Worm (Caenorhabditis elegans) whole organism, young adult: ENCODE results near the gene glb-3.
A peak's percentile ranks its signal among the peaks of the same experiment; 100 is the strongest.

ENCODE experiments used
- D2030.7 ChIP-seq: fragments of 200-800 bp; sonication (Bioruptor generic); IDR thresholded peaks from 2 replicates; pipeline ENCODE4 v1.3.6; 2022; ENCODE audit warnings: missing genetic modification reagents, missing genetic modification characterization, missing compliant biosample characterization
- F23B12.7 ChIP-seq: sonication (generic microtip); optimal IDR thresholded peaks from 2 replicates; lab custom pipeline; 2017; ENCODE audit warnings: missing genetic modification characterization, mild to moderate bottlenecking, missing compliant biosample characterization, antibody characterized with exemption, moderate library complexity; ENCODE audit not compliant: insufficient read depth
- F37B4.10 ChIP-seq: fragments of 200-800 bp; sonication (Bioruptor generic); IDR thresholded peaks from 2 replicates; pipeline ENCODE4 v1.3.6; 2022; ENCODE audit warnings: missing genetic modification characterization, missing compliant biosample characterization
- F39B2.1 ChIP-seq: fragments of 200-800 bp; sonication (Bioruptor generic); IDR thresholded peaks from 2 replicates; pipeline ENCODE4 v1.3.6; 2022; ENCODE audit warnings: missing genetic modification reagents, missing genetic modification characterization, missing compliant biosample characterization
- F52B5.7 ChIP-seq: sonication (generic microtip); optimal IDR thresholded peaks from 2 replicates; lab custom pipeline; 2016; ENCODE audit warnings: mild to moderate bottlenecking, missing genetic modification characterization, missing compliant biosample characterization
- F55B11.4 ChIP-seq: sonication (generic microtip); optimal IDR thresholded peaks from 2 replicates; lab custom pipeline; 2016; ENCODE audit warnings: missing compliant biosample characterization, missing genetic modification characterization, borderline replicate concordance; ENCODE audit not compliant: insufficient read depth
- K11D2.4 ChIP-seq: fragments of 200-800 bp; sonication (Bioruptor generic); IDR thresholded peaks from 2 replicates; pipeline ENCODE4 v1.3.6; 2022; ENCODE audit warnings: missing genetic modification reagents, missing genetic modification characterization, missing compliant biosample characterization
- T07F8.4 ChIP-seq: sonication (generic microtip); optimal IDR thresholded peaks from 2 replicates; lab custom pipeline; 2016; ENCODE audit warnings: mild to moderate bottlenecking, missing genetic modification characterization, moderate library complexity, missing compliant biosample characterization
- Y53G8AR.9 ChIP-seq: fragments of 200-800 bp; sonication (Bioruptor generic); conservative IDR thresholded peaks from 2 replicates; pipeline ENCODE4 v1.3.6; 2022; ENCODE audit warnings: missing genetic modification reagents, missing genetic modification characterization, missing compliant biosample characterization
- Y79H2A.3 ChIP-seq: fragments of 200-800 bp; sonication (Bioruptor generic); conservative IDR thresholded peaks from 2 replicates; pipeline ENCODE4 v1.3.6; 2022; ENCODE audit warnings: missing genetic modification reagents, missing genetic modification characterization, missing compliant biosample characterization
- Y95B8A.8 ChIP-seq: fragments of 200-800 bp; sonication (Bioruptor generic); IDR thresholded peaks from 2 replicates; pipeline ENCODE4 v1.3.6; 2022; ENCODE audit warnings: missing genetic modification reagents, missing genetic modification characterization, missing compliant biosample characterization
- ZK185.1 ChIP-seq: sonication (generic microtip); optimal IDR thresholded peaks from 2 replicates; lab custom pipeline; 2016; ENCODE audit warnings: mild to moderate bottlenecking, missing genetic modification characterization, missing compliant biosample characterization; ENCODE audit not compliant: poor library complexity, severe bottlenecking
- aptf-2 ChIP-seq: fragments of 200-800 bp; sonication (Bioruptor generic); conservative IDR thresholded peaks from 2 replicates; pipeline ENCODE4 v1.3.6; 2022; ENCODE audit warnings: missing genetic modification reagents, missing genetic modification characterization, missing compliant biosample characterization
- atf-7 ChIP-seq: sonication (generic microtip); optimal IDR thresholded peaks from 2 replicates; lab custom pipeline; 2017; ENCODE audit warnings: mild to moderate bottlenecking, missing genetic modification characterization, missing compliant biosample characterization
- attf-3 ChIP-seq: fragments of 200-800 bp; sonication (Bioruptor generic); conservative IDR thresholded peaks from 2 replicates; pipeline ENCODE4 v1.3.6; 2022; ENCODE audit warnings: missing genetic modification reagents, missing genetic modification characterization, missing compliant biosample characterization
- attf-5 ChIP-seq: fragments of 200-800 bp; sonication (Bioruptor generic); optimal IDR thresholded peaks from 2 replicates; lab custom pipeline; 2018; ENCODE audit warnings: mild to moderate bottlenecking, missing genetic modification characterization, missing compliant biosample characterization
- bed-2 ChIP-seq: fragments of 200-800 bp; sonication (Bioruptor generic); IDR thresholded peaks from 2 replicates; pipeline ENCODE4 v1.3.6; 2022; ENCODE audit warnings: missing genetic modification reagents, missing genetic modification characterization, missing compliant biosample characterization
- ceh-91 ChIP-seq: fragments of 200-800 bp; sonication (Bioruptor generic); IDR thresholded peaks from 2 replicates; pipeline ENCODE4 v1.3.6; 2022; ENCODE audit warnings: missing genetic modification reagents, missing genetic modification characterization, missing compliant biosample characterization
- dox-1 ChIP-seq: fragments of 200-800 bp; sonication (Bioruptor generic); IDR thresholded peaks from 2 replicates; pipeline ENCODE4 v1.3.6; 2022; ENCODE audit warnings: missing genetic modification reagents, missing genetic modification characterization, missing compliant biosample characterization
- dpff-1 ChIP-seq: sonication (generic microtip); optimal IDR thresholded peaks from 2 replicates; lab custom pipeline; 2017; ENCODE audit warnings: mild to moderate bottlenecking, missing genetic modification characterization, missing compliant biosample characterization
- egl-18 ChIP-seq: fragments of 200-800 bp; sonication (Bioruptor generic); IDR thresholded peaks from 2 replicates; pipeline ENCODE4 v1.3.6; 2022; ENCODE audit warnings: missing genetic modification reagents, missing genetic modification characterization, missing compliant biosample characterization
- ets-4 ChIP-seq: fragments of 200-800 bp; sonication (Bioruptor generic); optimal IDR thresholded peaks from 2 replicates; lab custom pipeline; 2018; ENCODE audit warnings: mild to moderate bottlenecking, missing genetic modification characterization, missing compliant biosample characterization
- gei-17 ChIP-seq: fragments of 200-800 bp; sonication (Bioruptor generic); optimal IDR thresholded peaks from 2 replicates; lab custom pipeline; 2018; ENCODE audit warnings: mild to moderate bottlenecking, missing genetic modification characterization, missing compliant biosample characterization
- him-1 ChIP-seq: sonication (generic microtip); optimal IDR thresholded peaks from 2 replicates; lab custom pipeline; 2016; ENCODE audit warnings: missing genotype, missing genetic modification reagents, missing genetic modification characterization, missing compliant biosample characterization
- hlh-26 ChIP-seq: fragments of 200-800 bp; sonication (Bioruptor generic); conservative IDR thresholded peaks from 2 replicates; pipeline ENCODE4 v1.3.6; 2022; ENCODE audit warnings: missing genetic modification reagents, missing genetic modification characterization, missing compliant biosample characterization
- hrde-1 ChIP-seq: sonication (generic microtip); optimal IDR thresholded peaks from 2 replicates; lab custom pipeline; 2016; ENCODE audit warnings: missing genetic modification characterization, mild to moderate bottlenecking, missing compliant biosample characterization, moderate library complexity, missing genotype, missing genetic modification reagents, borderline replicate concordance
- let-526 ChIP-seq: fragments of 200-800 bp; sonication (Bioruptor generic); IDR thresholded peaks from 2 replicates; pipeline ENCODE4 v1.3.6; 2022; ENCODE audit warnings: missing genetic modification reagents, missing genetic modification characterization, missing compliant biosample characterization
- let-607 ChIP-seq, 2 experiments: fragments of 200-800 bp in 1 of 2; sonication (Bioruptor generic) in 1 of 2; sonication (generic microtip) in 1 of 2; optimal IDR thresholded peaks; 2 replicates each; lab custom pipeline; 2016 to 2018; ENCODE audit warnings: mild to moderate bottlenecking in 2 of 2, missing compliant biosample characterization in 2 of 2, missing genetic modification characterization in 2 of 2, moderate library complexity in 2 of 2, missing genotype in 1 of 2
- madf-10 ChIP-seq: sonication (generic microtip); optimal IDR thresholded peaks from 2 replicates; lab custom pipeline; 2016; ENCODE audit warnings: mild to moderate bottlenecking, missing genetic modification characterization, missing compliant biosample characterization
- madf-3 ChIP-seq: fragments of 200-800 bp; sonication (Bioruptor generic); IDR thresholded peaks from 2 replicates; pipeline ENCODE4 v1.3.6; 2022; ENCODE audit warnings: missing genetic modification reagents, missing genetic modification characterization, missing compliant biosample characterization
- madf-8 ChIP-seq: fragments of 200-800 bp; sonication (Bioruptor generic); conservative IDR thresholded peaks from 2 replicates; pipeline ENCODE4 v1.3.6; 2022; ENCODE audit warnings: missing genetic modification reagents, missing genetic modification characterization, missing compliant biosample characterization
- mes-4 ChIP-seq: sonication (generic microtip); optimal IDR thresholded peaks from 2 replicates; lab custom pipeline; 2016; ENCODE audit warnings: missing genotype, missing genetic modification characterization, missing compliant biosample characterization
- nfyb-1 ChIP-seq: fragments of 200-800 bp; sonication (Bioruptor generic); IDR thresholded peaks from 2 replicates; pipeline ENCODE4 v1.3.6; 2022; ENCODE audit warnings: missing genetic modification reagents, missing genetic modification characterization, missing compliant biosample characterization
- rcor-1 ChIP-seq: fragments of 200-800 bp; sonication (Bioruptor generic); IDR thresholded peaks from 2 replicates; pipeline ENCODE4 v1.3.6; 2022; ENCODE audit warnings: missing genetic modification reagents, missing genetic modification characterization, missing compliant biosample characterization
- rec-8 ChIP-seq, 2 experiments: sonication (generic microtip); optimal IDR thresholded peaks; 2 replicates each; lab custom pipeline; 2016; ENCODE audit warnings: mild to moderate bottlenecking in 2 of 2, missing genetic modification characterization in 2 of 2, missing genetic modification reagents in 2 of 2, missing genotype in 2 of 2, missing biosample characterization in 1 of 2, missing compliant biosample characterization in 1 of 2, moderate library complexity in 1 of 2
- sea-2 ChIP-seq: fragments of 200-800 bp; sonication (Bioruptor generic); IDR thresholded peaks from 2 replicates; pipeline ENCODE4 v1.3.6; 2022; ENCODE audit warnings: missing genetic modification characterization, missing compliant biosample characterization
- snpc-1.3 ChIP-seq: sonication (generic microtip); optimal IDR thresholded peaks from 2 replicates; lab custom pipeline; 2017; ENCODE audit warnings: missing genetic modification characterization, mild to moderate bottlenecking, missing compliant biosample characterization, antibody characterized with exemption, moderate library complexity, missing genotype, missing genetic modification reagents; ENCODE audit not compliant: insufficient read depth
- snpc-3.4 ChIP-seq: sonication (generic microtip); optimal IDR thresholded peaks from 2 replicates; lab custom pipeline; 2017; ENCODE audit warnings: missing genetic modification characterization, mild to moderate bottlenecking, missing compliant biosample characterization, antibody characterized with exemption, moderate library complexity, missing genotype, missing genetic modification reagents
- somi-1 ChIP-seq: fragments of 200-800 bp; sonication (Bioruptor generic); optimal IDR thresholded peaks from 2 replicates; lab custom pipeline; 2018; ENCODE audit warnings: mild to moderate bottlenecking, missing genetic modification characterization, missing compliant biosample characterization
- xnd-1 ChIP-seq: sonication (generic microtip); optimal IDR thresholded peaks from 2 replicates; lab custom pipeline; 2016; ENCODE audit warnings: missing genotype, missing genetic modification reagents, missing genetic modification characterization, missing compliant biosample characterization
- zfh-2 ChIP-seq: fragments of 200-800 bp; sonication (Bioruptor generic); conservative IDR thresholded peaks from 2 replicates; pipeline ENCODE4 v1.3.6; 2022; ENCODE audit warnings: missing genetic modification reagents, missing genetic modification characterization, missing compliant biosample characterization
- zim-3 ChIP-seq: sonication (generic microtip); optimal IDR thresholded peaks from 2 replicates; lab custom pipeline; 2017; ENCODE audit warnings: mild to moderate bottlenecking, missing genetic modification characterization, moderate library complexity, missing compliant biosample characterization
- ztf-22 ChIP-seq: fragments of 200-800 bp; sonication (Bioruptor generic); optimal IDR thresholded peaks from 2 replicates; lab custom pipeline; 2018; ENCODE audit warnings: mild to moderate bottlenecking, missing genetic modification characterization, moderate library complexity, missing compliant biosample characterization
- ztf-25 ChIP-seq: fragments of 200-800 bp; sonication (Bioruptor generic); IDR thresholded peaks from 2 replicates; pipeline ENCODE4 v1.3.6; 2022; ENCODE audit warnings: missing genetic modification reagents, missing genetic modification characterization, missing compliant biosample characterization

Gene glb-3

DNA sequence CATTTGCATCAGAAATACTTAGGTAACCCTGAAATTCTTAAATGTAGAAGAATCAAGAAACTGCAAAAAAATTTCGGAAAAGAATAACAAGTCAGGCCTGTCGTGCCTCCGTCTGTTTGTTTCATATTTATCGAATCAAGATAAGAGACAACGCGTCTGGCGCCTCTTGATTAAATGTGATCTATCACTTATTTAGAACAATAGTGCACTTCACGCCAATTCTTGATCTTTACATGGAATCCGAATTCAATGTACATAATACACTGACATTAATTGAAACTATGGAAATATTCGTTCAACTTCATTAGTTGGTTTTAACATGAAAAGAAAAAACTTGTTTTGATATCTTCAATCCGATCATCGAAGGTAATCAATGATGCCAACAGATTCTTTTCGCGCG, 11.9 kb upstream of the glb-3 start, which contains the start of gene mboa-2 (continued):
- TF ChIP-seq F23B12.7 (tag; lab: Kevin White, UChicago) (no peak), hlh-26 (GFP tag; lab: Robert Waterston, UW) (no peak), ZK185.1 (peak; percentile 5), him-1 (tag; lab: Kevin White, UChicago) (no peak), sea-2 (GFP tag; lab: Robert Waterston, UW) (no peak), madf-3 (GFP tag; lab: Robert Waterston, UW) (no peak), nfyb-1 (peak; percentile 75)

DNA sequence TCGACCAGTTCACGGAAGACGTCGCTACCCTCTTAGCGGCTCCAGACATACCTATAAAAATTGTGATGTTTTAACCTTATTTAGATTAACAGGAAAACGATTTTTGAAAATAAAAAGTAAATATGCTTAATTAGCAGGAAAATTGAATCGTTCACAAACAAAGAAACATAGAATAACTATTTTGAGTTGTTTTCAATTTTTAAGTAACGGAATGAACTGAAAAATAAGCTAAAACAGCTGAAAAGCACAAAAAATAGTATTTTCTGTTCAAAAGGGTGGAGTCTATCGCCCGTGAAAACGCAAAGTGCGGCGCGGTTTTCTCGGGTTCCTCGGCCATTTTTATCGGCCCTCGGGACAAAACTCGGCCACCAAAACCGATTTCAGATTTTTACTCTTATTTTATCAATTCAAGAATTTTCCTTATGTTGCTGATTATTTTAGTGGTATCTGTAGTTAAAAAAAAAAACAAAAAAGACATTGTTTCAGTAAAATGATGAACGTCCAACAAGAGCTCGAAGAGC, 10.5 kb upstream of the glb-3 start, which contains the start of the genes atp-5 and lmtr-3:
Gene atp-5, minus strand, starts transcription at position 51 of the 521 bp plus-strand sequence.
Gene lmtr-3, plus strand, starts transcription at position 370 of the 521 bp plus-strand sequence.
- TF ChIP-seq aptf-2 = peak; percentile 62
- peak; percentile 34 for TF ChIP-seq F23B12.7 (tag; lab: Kevin White, UChicago)
- no peak for TF ChIP-seq sea-2 (GFP tag; lab: Robert Waterston, UW)
- peak; percentile 68 for TF ChIP-seq madf-10 (tag; lab: Kevin White, UChicago)
- peak; percentile 20; the same call in 1 of the 2 replicates for TF ChIP-seq madf-8 (GFP tag; lab: Robert Waterston, UW)
- TF ChIP-seq F37B4.10 = no peak
- 0 out of 2 replicates have a peak, but pooled peaks have one; percentile 58 for TF ChIP-seq madf-3 (GFP tag; lab: Robert Waterston, UW)
- TF ChIP-seq K11D2.4 (GFP tag; lab: Robert Waterston, UW) = peak; percentile 63; the same call in 1 of the 2 replicates
- TF ChIP-seq attf-5 (GFP tag; lab: Kevin White, UChicago) = peak; percentile 91
- no peak for TF ChIP-seq ets-4 (GFP tag; lab: Kevin White, UChicago)
- no peak for TF ChIP-seq dpff-1 (tag; lab: Kevin White, UChicago)
- TF ChIP-seq nfyb-1 = no peak
- no peak for TF ChIP-seq hrde-1
- TF ChIP-seq D2030.7 (GFP tag; lab: Robert Waterston, UW) = peak; percentile 85
- TF ChIP-seq F55B11.4 (tag; lab: Kevin White, UChicago) = no peak
- TF ChIP-seq snpc-3.4 (tag; lab: Kevin White, UChicago) = peak; percentile 36
- peak; percentile 64 to 74 for TF ChIP-seq rec-8 (tag; optimal IDR thresholded peaks at IDR 0.05; lab: Kevin White, UChicago)
- peak; percentile 63; the same call in 1 of the 2 replicates for TF ChIP-seq attf-3 (GFP tag; lab: Robert Waterston, UW)
- no peak for TF ChIP-seq ztf-22
- TF ChIP-seq atf-7 (tag; lab: Kevin White, UChicago) = no peak
- no peak for TF ChIP-seq Y95B8A.8 (GFP tag; lab: Robert Waterston, UW)
- TF ChIP-seq bed-2 (GFP tag; lab: Robert Waterston, UW) = peak; percentile 94
- TF ChIP-seq let-526 = peak; percentile 91
- TF ChIP-seq snpc-1.3 = peak; percentile 68
- TF ChIP-seq Y53G8AR.9 = 0 out of 2 replicates have a peak, but pooled peaks have one; percentile 37
- TF ChIP-seq ztf-25 (GFP tag; lab: Robert Waterston, UW) = peak; percentile 90
- TF ChIP-seq Y79H2A.3 (GFP tag; lab: Robert Waterston, UW) = peak; percentile 74; the same call in 1 of the 2 replicates
- TF ChIP-seq T07F8.4 = no peak
- no peak for TF ChIP-seq F39B2.1 (GFP tag; lab: Robert Waterston, UW)
- TF ChIP-seq zim-3 (tag; lab: Kevin White, UChicago) = peak; percentile 28
- no peak for TF ChIP-seq let-607 (tag; optimal IDR thresholded peaks at IDR 0.05; lab: Kevin White, UChicago)
- TF ChIP-seq rcor-1 (GFP tag; lab: Robert Waterston, UW) = peak; percentile 56
- TF ChIP-seq xnd-1 (tag; lab: Kevin White, UChicago) = no peak
- no peak for TF ChIP-seq F52B5.7 (tag; lab: Kevin White, UChicago)
- no peak for TF ChIP-seq gei-17 (GFP tag; lab: Kevin White, UChicago)
- TF ChIP-seq dox-1 (GFP tag; lab: Robert Waterston, UW) = peak; percentile 93
- no peak for TF ChIP-seq mes-4 (tag; lab: Kevin White, UChicago)
- no peak for TF ChIP-seq egl-18 (GFP tag; lab: Robert Waterston, UW)
- TF ChIP-seq zfh-2 (GFP tag; lab: Robert Waterston, UW) = no peak
- TF ChIP-seq ceh-91 (GFP tag; lab: Robert Waterston, UW) = peak; percentile 56
- TF ChIP-seq somi-1 (GFP tag; lab: Kevin White, UChicago) = peak; percentile 4
